Comparison of ENCODE assay signal across 8 worm cellular contexts in the genomic region with DNA sequence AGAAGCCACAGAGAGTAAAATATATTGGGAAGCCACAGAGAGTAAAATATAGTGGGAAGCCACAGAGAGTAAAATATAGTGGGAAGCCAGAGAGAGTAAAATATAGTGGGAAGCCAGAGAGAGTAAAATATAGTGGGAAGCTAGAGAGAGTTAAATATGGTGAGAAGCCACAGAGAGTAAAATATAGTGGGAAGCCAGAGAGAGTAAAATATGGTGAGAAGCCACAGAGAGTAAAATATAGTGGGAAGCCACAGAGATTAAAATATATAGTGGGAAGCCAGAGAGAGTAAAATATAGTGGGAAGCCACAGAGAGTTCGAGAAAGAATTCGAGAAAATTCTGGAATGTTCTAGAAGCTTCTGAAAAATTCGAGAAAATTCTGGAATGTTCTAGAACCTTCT.
TF ChIP-seq lines count a peak whose summit lies in the region.
"Not testable (repeated sequence)": the region's sequence is repeated elsewhere in the genome, so short reads cannot be mapped to it uniquely, and the experiment has no call there.

No protein-coding gene starts in this region.

TF ChIP-seq in whole organism, L1 larva, 84 proteins besides CTCF, POLR2A, EP300 and RAD21:
- peak; percentile 10 for TF ChIP-seq C04F5.9 (tag; optimal IDR thresholded peaks at IDR 0.05; lab: Kevin White, UChicago)
- TF ChIP-seq lir-3 (tag; optimal IDR thresholded peaks at IDR 0.05; lab: Kevin White, UChicago; ENCODE audit: poor library complexity): peak; percentile 45
- TF ChIP-seq nhr-90 (tag; optimal IDR thresholded peaks at IDR 0.05; lab: Kevin White, UChicago; ENCODE audit: poor library complexity): peak; percentile 14
- peak; percentile 3 for TF ChIP-seq rnt-1 (tag; optimal IDR thresholded peaks at IDR 0.05; lab: Kevin White, UChicago)
- TF ChIP-seq ceh-8 (GFP tag; optimal IDR thresholded peaks at IDR 0.05; lab: Kevin White, UChicago): peak; percentile 83
- TF ChIP-seq Y116A8C.19 (tag; optimal IDR thresholded peaks at IDR 0.05; lab: Kevin White, UChicago; ENCODE audit: borderline replicate concordance): peak; percentile 40
- TF ChIP-seq ztf-11 (tag; optimal IDR thresholded peaks at IDR 0.05; lab: Kevin White, UChicago): peak in 1 of 2 experiments; percentile 34
- peak; percentile 71 for TF ChIP-seq sox-4 (tag; optimal IDR thresholded peaks at IDR 0.05; lab: Kevin White, UChicago)
- peak; percentile 14 for TF ChIP-seq irx-1 (tag; optimal IDR thresholded peaks at IDR 0.05; lab: Kevin White, UChicago)

TF ChIP-seq in whole organism, L2 larva, 48 proteins besides CTCF, POLR2A, EP300 and RAD21:
- TF ChIP-seq sma-9 (GFP tag; optimal IDR thresholded peaks at IDR 0.05; lab: Kevin White, UChicago): peak; percentile 18
- not testable (repeated sequence) for TF ChIP-seq sma-9 (tag; optimal IDR thresholded peaks at IDR 0.05; lab: Kevin White, UChicago)

TF ChIP-seq in whole organism, L4 larva, 104 proteins besides CTCF, POLR2A, EP300 and RAD21:
- TF ChIP-seq spr-1 (tag; optimal IDR thresholded peaks at IDR 0.05; lab: Kevin White, UChicago): peak; percentile 65
- TF ChIP-seq nhr-48 (tag; optimal IDR thresholded peaks at IDR 0.05; lab: Kevin White, UChicago): peak; percentile 28
- peak; percentile 69 for TF ChIP-seq lir-3 (tag; optimal IDR thresholded peaks at IDR 0.05; lab: Kevin White, UChicago)
- peak; percentile 19 for TF ChIP-seq F10B5.3 (tag; optimal IDR thresholded peaks at IDR 0.05; lab: Kevin White, UChicago)
- TF ChIP-seq daf-16 (GFP tag; optimal IDR thresholded peaks at IDR 0.05; lab: Kevin White, UChicago): peak in 1 of 2 experiments; percentile 57
- TF ChIP-seq daf-16 (tag; optimal IDR thresholded peaks at IDR 0.05; lab: Kevin White, UChicago): not testable (repeated sequence)

TF ChIP-seq in whole organism, early embryonic, 17 proteins besides CTCF, POLR2A, EP300 and RAD21:
- TF ChIP-seq ceh-36 (tag; optimal IDR thresholded peaks at IDR 0.05; lab: Kevin White, UChicago) (peak; percentile 85), hnd-1 (tag; optimal IDR thresholded peaks at IDR 0.05; lab: Kevin White, UChicago) (peak; percentile 94), hmbx-1 (tag; optimal IDR thresholded peaks at IDR 0.05; lab: Kevin White, UChicago) (peak; percentile 90), tra-4 (tag; optimal IDR thresholded peaks at IDR 0.05; lab: Kevin White, UChicago) (peak; percentile 32), B0310.2 (tag; optimal IDR thresholded peaks at IDR 0.05; lab: Kevin White, UChicago) (peak; percentile 9), F13C5.2 (tag; optimal IDR thresholded peaks at IDR 0.05; lab: Kevin White, UChicago) (peak; percentile 81), aly-1 (tag; optimal IDR thresholded peaks at IDR 0.05; lab: Kevin White, UChicago) (peak; percentile 84), ets-7 (tag; optimal IDR thresholded peaks at IDR 0.05; lab: Kevin White, UChicago) (peak; percentile 94)

TF ChIP-seq in whole organism, late embryonic, 69 proteins besides CTCF, POLR2A, EP300 and RAD21 (continues in another document):
- TF ChIP-seq Y22D7AL.16 (tag; optimal IDR thresholded peaks at IDR 0.05; lab: Kevin White, UChicago): peak; percentile 97
- TF ChIP-seq npax-4 (tag; optimal IDR thresholded peaks at IDR 0.05; lab: Kevin White, UChicago): peak; percentile 79
- peak; percentile 19 for TF ChIP-seq elt-2 (tag; optimal IDR thresholded peaks at IDR 0.05; lab: Kevin White, UChicago)
- TF ChIP-seq ceh-14 (tag; optimal IDR thresholded peaks at IDR 0.05; lab: Kevin White, UChicago): peak; percentile 83
- peak; percentile 94 for TF ChIP-seq lin-11 (tag; optimal IDR thresholded peaks at IDR 0.05; lab: Kevin White, UChicago)
- TF ChIP-seq pag-3 (tag; optimal IDR thresholded peaks at IDR 0.05; lab: Kevin White, UChicago; ENCODE audit: borderline replicate concordance): peak; percentile 97
- TF ChIP-seq ceh-24 (tag; optimal IDR thresholded peaks at IDR 0.05; lab: Kevin White, UChicago): peak; percentile 12
- TF ChIP-seq ceh-6 (GFP tag; optimal IDR thresholded peaks at IDR 0.05; lab: Kevin White, UChicago): peak; percentile 32
- TF ChIP-seq gmeb-2 (tag; optimal IDR thresholded peaks at IDR 0.05; lab: Kevin White, UChicago): peak; percentile 80
- TF ChIP-seq pqm-1 (tag; optimal IDR thresholded peaks at IDR 0.05; lab: Kevin White, UChicago): peak; percentile 96
- peak; percentile 62 for TF ChIP-seq tbx-7 (tag; optimal IDR thresholded peaks at IDR 0.05; lab: Kevin White, UChicago)
- peak; percentile 41 for TF ChIP-seq ttx-3 (tag; optimal IDR thresholded peaks at IDR 0.05; lab: Kevin White, UChicago)
- TF ChIP-seq unc-86 (tag; optimal IDR thresholded peaks at IDR 0.05; lab: Kevin White, UChicago): peak; percentile 35
- TF ChIP-seq unc-42 (tag; optimal IDR thresholded peaks at IDR 0.05; lab: Kevin White, UChicago): peak; percentile 67
- peak; percentile 18 for TF ChIP-seq pha-2 (tag; optimal IDR thresholded peaks at IDR 0.05; lab: Kevin White, UChicago)

TF ChIP-seq in whole organism, midembryonic, 9 proteins besides CTCF, POLR2A, EP300 and RAD21:
- peak; percentile 33 for TF ChIP-seq cog-1 (tag; optimal IDR thresholded peaks at IDR 0.05; lab: Kevin White, UChicago)

TF ChIP-seq in whole organism, mixed stage, embryonic, 35 proteins besides CTCF, POLR2A, EP300 and RAD21:
- TF ChIP-seq M03D4.4 (tag; optimal IDR thresholded peaks at IDR 0.05; lab: Kevin White, UChicago) (peak; percentile 91), sptf-1 (tag; optimal IDR thresholded peaks at IDR 0.05; lab: Kevin White, UChicago) (peak; percentile 96), ceh-83 (GFP tag; optimal IDR thresholded peaks at IDR 0.05; lab: Kevin White, UChicago) (peak; percentile 75), bed-3 (GFP tag; optimal IDR thresholded peaks at IDR 0.05; lab: Kevin White, UChicago) (peak; percentile 72), cnd-1 (tag; optimal IDR thresholded peaks at IDR 0.05; lab: Kevin White, UChicago) (peak; percentile 49), unc-120 (tag; optimal IDR thresholded peaks at IDR 0.05; lab: Kevin White, UChicago; ENCODE audit: poor library complexity, severe bottlenecking) (peak; percentile 49), mls-2 (tag; optimal IDR thresholded peaks at IDR 0.05; lab: Kevin White, UChicago) (peak; percentile 95), tbx-8 (GFP tag; optimal IDR thresholded peaks at IDR 0.05; lab: Kevin White, UChicago) (peak; percentile 88), sem-2 (GFP tag; optimal IDR thresholded peaks at IDR 0.05; lab: Kevin White, UChicago) (peak; percentile 44), ceh-43 (GFP tag; optimal IDR thresholded peaks at IDR 0.05; lab: Kevin White, UChicago) (peak; percentile 50), lin-32 (GFP tag; optimal IDR thresholded peaks at IDR 0.05; lab: Kevin White, UChicago) (peak; percentile 85)
TF ChIP-seq in whole organism, mixed stage, embryonic: peak in this region for 11; not testable (repeated sequence) for 24.

TF ChIP-seq in whole organism, young adult, 124 proteins besides CTCF, POLR2A, EP300 and RAD21:
- peak in 1 of 2 experiments; percentile 62 for TF ChIP-seq rec-8 (tag; optimal IDR thresholded peaks at IDR 0.05; lab: Kevin White, UChicago)
- TF ChIP-seq nhr-179 (tag; optimal IDR thresholded peaks at IDR 0.05; lab: Kevin White, UChicago): peak; percentile 89
- peak; percentile 66 for TF ChIP-seq die-1 (tag; optimal IDR thresholded peaks at IDR 0.05; lab: Kevin White, UChicago)
- peak; percentile 18 for TF ChIP-seq xnd-1 (tag; optimal IDR thresholded peaks at IDR 0.05; lab: Kevin White, UChicago)
- peak; percentile 33 for TF ChIP-seq hrde-1 (tag; optimal IDR thresholded peaks at IDR 0.05; lab: Kevin White, UChicago; ENCODE audit: borderline replicate concordance)
- peak; percentile 73 for TF ChIP-seq ceh-79 (tag; optimal IDR thresholded peaks at IDR 0.05; lab: Kevin White, UChicago)
- peak; percentile 60 for TF ChIP-seq F52B5.7 (tag; optimal IDR thresholded peaks at IDR 0.05; lab: Kevin White, UChicago)
- peak; percentile 46 for TF ChIP-seq mes-4 (tag; optimal IDR thresholded peaks at IDR 0.05; lab: Kevin White, UChicago)
- peak; percentile 22 for TF ChIP-seq F55B11.4 (tag; optimal IDR thresholded peaks at IDR 0.05; lab: Kevin White, UChicago; ENCODE audit: borderline replicate concordance, insufficient read depth)
- TF ChIP-seq hlh-12 (tag; optimal IDR thresholded peaks at IDR 0.05; lab: Kevin White, UChicago): peak; percentile 75
- peak; percentile 51 for TF ChIP-seq mxl-1 (tag; optimal IDR thresholded peaks at IDR 0.05; lab: Kevin White, UChicago)
